Worm (Caenorhabditis elegans): ENCODE measurements around the gene C16C10.4.

DNA sequence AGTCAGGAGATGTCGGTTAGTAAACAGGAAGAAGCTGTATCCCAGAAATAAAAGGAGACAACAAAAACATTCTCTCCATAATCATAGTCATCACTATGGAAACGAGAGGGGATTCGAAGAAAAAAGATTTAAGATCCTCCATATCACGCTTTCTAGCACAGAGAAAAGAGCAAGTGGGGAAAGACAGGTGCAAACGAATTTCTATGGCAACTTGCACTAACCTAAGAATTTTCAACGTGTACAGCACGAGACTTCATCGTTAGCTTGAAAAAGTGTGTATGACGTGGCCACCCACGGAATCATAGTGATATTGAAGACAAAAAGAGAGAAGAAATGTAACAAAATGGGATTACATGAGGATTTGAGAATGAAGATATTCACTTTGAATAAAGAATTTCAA lies 49.7 kb downstream of the C16C10.4 start:
- TF ChIP-seq unc-39 (tag; optimal IDR thresholded peaks at IDR 0.05) (no peak), skn-1 (tag; optimal IDR thresholded peaks at IDR 0.05) (no peak), ceh-82 (tag; optimal IDR thresholded peaks at IDR 0.05) (no peak), fos-1 (tag; optimal IDR thresholded peaks at IDR 0.05) (no peak), ama-1 (optimal IDR thresholded peaks at IDR 0.05) (no peak), nhr-12 (tag; optimal IDR thresholded peaks at IDR 0.05) (no peak)
